Fruit fly (Drosophila melanogaster): ENCODE measurements around the gene RagA-B.

RagA-B gene

dm6 chr3R:9031797-9032418 is 47.8 kb upstream of the RagA-B start (continued):
- peak; percentile 68 for TF ChIP-seq repo (GFP tag; optimal IDR thresholded peaks at IDR 0.05)
- TF ChIP-seq lmd (GFP tag; IDR thresholded peaks at IDR 0.05): peak; percentile 89
- TF ChIP-seq CG34224 (GFP tag; IDR thresholded peaks at IDR 0.05; ENCODE audit: partially characterized antibody): no peak
- TF ChIP-seq CG9932 (GFP tag; IDR thresholded peaks at IDR 0.05): peak; percentile 87
- TF ChIP-seq Awh (GFP tag; IDR thresholded peaks at IDR 0.05): peak; percentile 94
- TF ChIP-seq grau (tag; optimal IDR thresholded peaks at IDR 0.05): peak; percentile 84
- TF ChIP-seq Doc2 (GFP tag; IDR thresholded peaks at IDR 0.05): no peak
- peak in 1 of 2 experiments; percentile 3 for TF ChIP-seq insv (GFP tag; optimal IDR thresholded peaks at IDR 0.05)
- TF ChIP-seq CG6854 (GFP tag; optimal IDR thresholded peaks at IDR 0.05): peak; percentile 70
- no peak for TF ChIP-seq CG8359 (GFP tag; optimal IDR thresholded peaks at IDR 0.05; ENCODE audit: borderline replicate concordance)
- peak; percentile 97 for TF ChIP-seq sens (GFP tag)
- peak; percentile 60 for TF ChIP-seq CG6654 (GFP tag; optimal IDR thresholded peaks at IDR 0.05)
- TF ChIP-seq CG12155 (GFP tag; optimal IDR thresholded peaks at IDR 0.05): peak; percentile 79
- peak; percentile 78 for TF ChIP-seq NK7.1 (GFP tag; optimal IDR thresholded peaks at IDR 0.05)
- peak; percentile 87 for TF ChIP-seq CG2889 (GFP tag; IDR thresholded peaks at IDR 0.05)
- TF ChIP-seq Adf1 (GFP tag; IDR thresholded peaks at IDR 0.05): peak; percentile 50
- TF ChIP-seq Ptx1 (GFP tag; IDR thresholded peaks at IDR 0.05): peak; percentile 94
- peak; percentile 77 for TF ChIP-seq her (GFP tag; optimal IDR thresholded peaks at IDR 0.05)
- TF ChIP-seq Dref (GFP tag; IDR thresholded peaks at IDR 0.05): no peak
- peak; percentile 83 for TF ChIP-seq CG6813 (GFP tag; optimal IDR thresholded peaks at IDR 0.05)
- TF ChIP-seq fru (optimal IDR thresholded peaks at IDR 0.05): no peak
- peak; percentile 93 for TF ChIP-seq dmrt99B (tag; optimal IDR thresholded peaks at IDR 0.05)
- no peak for TF ChIP-seq amos (GFP tag; IDR thresholded peaks at IDR 0.05; ENCODE audit: partially characterized antibody)
- no peak for TF ChIP-seq CG15696 (tag; optimal IDR thresholded peaks at IDR 0.05)
- TF ChIP-seq Nf-YC (tag; optimal IDR thresholded peaks at IDR 0.05): peak; percentile 30
- peak; percentile 67 for TF ChIP-seq emc (GFP tag; optimal IDR thresholded peaks at IDR 0.05)
- TF ChIP-seq gce (GFP tag; IDR thresholded peaks at IDR 0.05): peak; percentile 89; the same call in 2 of the 3 replicates
- TF ChIP-seq pros (GFP tag; optimal IDR thresholded peaks at IDR 0.05): peak; percentile 46
- peak; percentile 45 for TF ChIP-seq CG8944 (GFP tag; optimal IDR thresholded peaks at IDR 0.05)
- peak; percentile 68 for TF ChIP-seq Six4 (GFP tag; optimal IDR thresholded peaks at IDR 0.05)
- peak; percentile 91 for TF ChIP-seq Oli (tag; optimal IDR thresholded peaks at IDR 0.05)
- TF ChIP-seq CG11504 (tag; optimal IDR thresholded peaks at IDR 0.05): peak; percentile 92
- peak; percentile 54 for TF ChIP-seq CG3163 (GFP tag; optimal IDR thresholded peaks at IDR 0.05)
- TF ChIP-seq sqz (GFP tag; optimal IDR thresholded peaks at IDR 0.05): peak; percentile 95
- peak; percentile 48 for TF ChIP-seq CG33213 (GFP tag; optimal IDR thresholded peaks at IDR 0.05)
- TF ChIP-seq TFAM (GFP tag; optimal IDR thresholded peaks at IDR 0.05): peak; percentile 14
- peak; percentile 75 for TF ChIP-seq CG16863 (GFP tag; optimal IDR thresholded peaks at IDR 0.05)
- peak; percentile 46 for TF ChIP-seq CG6765 (GFP tag; optimal IDR thresholded peaks at IDR 0.05)
- TF ChIP-seq Dp (GFP tag; optimal IDR thresholded peaks at IDR 0.05): no peak
- TF ChIP-seq CG17829 (tag; optimal IDR thresholded peaks at IDR 0.05): peak; percentile 83
- peak; percentile 59 for TF ChIP-seq CG5180 (GFP tag; optimal IDR thresholded peaks at IDR 0.05)
- TF ChIP-seq klu (GFP tag; IDR thresholded peaks at IDR 0.05): peak; percentile 29; the same call in 1 of the 2 replicates
- TF ChIP-seq exex (tag; optimal IDR thresholded peaks at IDR 0.05): peak; percentile 39
- peak; percentile 69 for TF ChIP-seq maf-S (GFP tag; optimal IDR thresholded peaks at IDR 0.05)
- peak; percentile 77 for TF ChIP-seq gsb-n (tag; optimal IDR thresholded peaks at IDR 0.05)
- peak; percentile 82 for TF ChIP-seq CG1024 (GFP tag; IDR thresholded peaks at IDR 0.05)
- TF ChIP-seq disco-r (GFP tag; optimal IDR thresholded peaks at IDR 0.05): peak; percentile 77
- peak; percentile 76 for TF ChIP-seq pb (GFP tag; optimal IDR thresholded peaks at IDR 0.05)
- TF ChIP-seq CG17186 (GFP tag; optimal IDR thresholded peaks at IDR 0.05): peak; percentile 73
- peak; percentile 79 for TF ChIP-seq run (tag; optimal IDR thresholded peaks at IDR 0.05)
